Fruit fly (Drosophila melanogaster) S2 (cell line): Measurements from ENCODE around the gene Atg13.

Experiments used
- CG8478 ChIP-seq: fragments of >200 bp; optimal IDR thresholded peaks from 2 replicates; lab custom pipeline; 2018
- CTCF ChIP-seq, 2 experiments: fragments of >200 bp; optimal IDR thresholded peaks; 2 replicates each; lab custom pipeline; 2018

- TF ChIP-seq CTCF (optimal IDR thresholded peaks at IDR 0.05; lab: Kevin White, UChicago), result peak; percentile 20 to 50
- TF ChIP-seq CG8478 (lab: Kevin White, UChicago), result no peak
These were observed 43.3 kb upstream of the Atg13 start for dm6 chr3R:8306188-8306926.
